Worm (Caenorhabditis elegans): ENCODE results near the gene K12H6.5.

DNA sequence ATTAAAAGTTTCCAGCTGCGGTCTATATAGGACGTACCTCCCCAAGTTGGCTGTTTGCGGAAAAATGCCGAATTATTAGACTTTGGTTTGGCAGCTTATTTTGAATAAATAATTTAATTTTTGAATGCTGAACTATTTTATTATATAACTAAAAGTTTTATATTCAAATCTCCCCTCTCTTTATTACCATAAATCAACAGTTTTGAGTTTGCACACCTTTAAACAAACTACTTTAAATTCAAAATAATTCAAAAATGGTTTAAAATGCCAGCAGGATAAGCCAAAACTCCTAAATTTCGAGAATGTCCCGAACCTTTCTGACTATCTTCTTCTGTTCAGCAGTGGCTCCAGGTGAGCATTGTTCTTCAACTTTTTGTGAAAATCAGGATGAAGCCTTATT, 46.7 kb downstream of the K12H6.5 start, which contains the start of gene F08D12.3:
- no peak for TF ChIP-seq nhr-90 (tag; optimal IDR thresholded peaks at IDR 0.05)
- no peak for TF ChIP-seq rpc-1 (optimal IDR thresholded peaks at IDR 0.05)
- no peak for TF ChIP-seq rpc-1 (tag; optimal IDR thresholded peaks at IDR 0.05)
- no peak for TF ChIP-seq attf-6 (GFP tag; IDR thresholded peaks at IDR 0.05)
- TF ChIP-seq unc-62 (GFP tag; optimal IDR thresholded peaks at IDR 0.05) = no peak
- TF ChIP-seq dpl-1 (GFP tag; optimal IDR thresholded peaks at IDR 0.05) = no peak
- TF ChIP-seq F37B4.10 (GFP tag; IDR thresholded peaks at IDR 0.05) = no peak

Measured in whole organism, young adult.